Fruit fly (Drosophila melanogaster) whole organism, embryonic: Measurements from ENCODE around the gene Prat2.

ENCODE experiments used
- Ada2b ChIP-seq: fragments of 200-800 bp; sonication (Bioruptor generic); IDR thresholded peaks from 2 replicates; pipeline ENCODE4 v1.3.6; 2022; ENCODE audit warnings: missing biosample characterization, missing genetic modification characterization
- Aef1 ChIP-seq: fragments of 200-800 bp; sonication (Bioruptor generic); IDR thresholded peaks from 3 replicates; pipeline ENCODE4 v1.3.6; 2022; ENCODE audit warnings: missing biosample characterization, missing genetic modification characterization
- Awh ChIP-seq: fragments of 200-800 bp; sonication (Bioruptor generic); IDR thresholded peaks from 2 replicates; pipeline ENCODE4, ENCODE4 v1.3.6; 2022; ENCODE audit warnings: missing biosample characterization, missing genetic modification characterization
- Blimp-1 ChIP-seq: fragments of 200-800 bp; sonication (Bioruptor generic); optimal IDR thresholded peaks from 3 replicates; lab custom pipeline; 2018; ENCODE audit warnings: missing biosample characterization, missing genetic modification characterization, mild to moderate bottlenecking, moderate library complexity, missing genetic modification reagents
- CG10431 ChIP-seq: fragments of 200-800 bp; sonication (Bioruptor generic); optimal IDR thresholded peaks from 3 replicates; lab custom pipeline; 2018; ENCODE audit warnings: missing biosample characterization, mild to moderate bottlenecking, missing genetic modification characterization
- CG10959 ChIP-seq: fragments of 200-800 bp; sonication (Bioruptor generic); IDR thresholded peaks from 2 replicates; pipeline ENCODE4 v1.3.6; 2022; ENCODE audit warnings: missing biosample characterization, missing genetic modification characterization
- CG14014 ChIP-seq: fragments of 200-800 bp; sonication (Bioruptor generic); IDR thresholded peaks from 2 replicates; pipeline ENCODE4 v1.3.6; 2022; ENCODE audit warnings: missing biosample characterization, missing genetic modification characterization
- CG14860 ChIP-seq: fragments of 200-800 bp; sonication (Bioruptor generic); IDR thresholded peaks from 3 replicates; pipeline ENCODE4 v1.3.6; 2022; ENCODE audit warnings: missing biosample characterization, missing genetic modification characterization; ENCODE audit not compliant: partially characterized antibody
- CG16779 ChIP-seq: fragments of 200-800 bp; sonication (Bioruptor generic); IDR thresholded peaks from 2 replicates; pipeline ENCODE4 v1.3.6; 2022; ENCODE audit warnings: missing biosample characterization, missing genetic modification characterization
- CG17361 ChIP-seq: fragments of 200-800 bp; sonication (Bioruptor generic); IDR thresholded peaks from 3 replicates; pipeline ENCODE4 v1.3.6; 2022; ENCODE audit warnings: missing biosample characterization, missing genetic modification characterization
- CG17802 ChIP-seq: fragments of 200-800 bp; sonication (Bioruptor generic); optimal IDR thresholded peaks from 2 replicates; lab custom pipeline; 2018; ENCODE audit warnings: missing biosample characterization, mild to moderate bottlenecking, missing genetic modification characterization, moderate library complexity
- CG2199 ChIP-seq: fragments of 200-800 bp; sonication (Bioruptor generic); IDR thresholded peaks from 3 replicates; pipeline ENCODE4 v1.3.6; 2022; ENCODE audit warnings: missing biosample characterization, missing genetic modification characterization
- CG2712 ChIP-seq: fragments of 200-800 bp; optimal IDR thresholded peaks from 3 replicates; lab custom pipeline; 2019; ENCODE audit warnings: missing biosample characterization, mild to moderate bottlenecking, missing genetic modification characterization, moderate library complexity
- CG30403 ChIP-seq: fragments of 200-800 bp; sonication (Bioruptor generic); optimal IDR thresholded peaks from 3 replicates; lab custom pipeline; 2016; ENCODE audit warnings: missing biosample characterization, missing genetic modification characterization
- CG4404 ChIP-seq: fragments of 200-800 bp; sonication (Bioruptor generic); IDR thresholded peaks from 2 replicates; pipeline ENCODE4 v1.3.6; 2022; ENCODE audit warnings: missing biosample characterization, missing genetic modification characterization
- CG4707 ChIP-seq: fragments of 200-800 bp; sonication (Bioruptor generic); optimal IDR thresholded peaks from 2 replicates; lab custom pipeline; 2018; ENCODE audit warnings: missing biosample characterization, mild to moderate bottlenecking, missing genetic modification characterization, moderate library complexity
- CG7357 ChIP-seq: fragments of 200-800 bp; sonication (Bioruptor generic); IDR thresholded peaks from 3 replicates; pipeline ENCODE4 v1.3.6; 2022; ENCODE audit warnings: missing biosample characterization, missing genetic modification characterization
- CG8290 ChIP-seq, 3 experiments: fragments of 200-800 bp; sonication (Bioruptor generic); optimal IDR thresholded peaks; 2 replicates each; lab custom pipeline; 2016 to 2019; ENCODE audit warnings: missing biosample characterization in 3 of 3, missing genetic modification characterization in 3 of 3, mild to moderate bottlenecking in 2 of 3, moderate library complexity in 1 of 3
- CG8924 ChIP-seq: fragments of 200-800 bp; optimal IDR thresholded peaks from 3 replicates; lab custom pipeline; 2019; ENCODE audit warnings: missing biosample characterization, mild to moderate bottlenecking, missing genetic modification characterization, moderate library complexity
- CG9817 ChIP-seq: fragments of 200-800 bp; sonication (Bioruptor generic); optimal IDR thresholded peaks from 2 replicates; lab custom pipeline; 2018; ENCODE audit warnings: missing biosample characterization, mild to moderate bottlenecking, missing genetic modification characterization, moderate library complexity
- CTCF ChIP-seq: fragments of 200-800 bp; sonication (Bioruptor generic); optimal IDR thresholded peaks from 2 replicates; lab custom pipeline; 2017; ENCODE audit warnings: missing biosample characterization, mild to moderate bottlenecking, missing genetic modification characterization, moderate library complexity
- CoRest ChIP-seq: fragments of 200-800 bp; sonication (Bioruptor generic); optimal IDR thresholded peaks from 3 replicates; lab custom pipeline; 2018; ENCODE audit warnings: missing biosample characterization, mild to moderate bottlenecking, missing genetic modification characterization, moderate library complexity
- Deaf1 ChIP-seq: fragments of 200-800 bp; optimal IDR thresholded peaks from 3 replicates; lab custom pipeline; 2019; ENCODE audit warnings: missing biosample characterization, mild to moderate bottlenecking, missing genetic modification characterization, moderate library complexity
- Dip2 ChIP-seq: fragments of 200-800 bp; sonication (Bioruptor generic); IDR thresholded peaks from 2 replicates; pipeline ENCODE4 v1.3.6; 2022; ENCODE audit warnings: missing biosample characterization, missing genetic modification characterization
- E2f2 ChIP-seq: fragments of 200-800 bp; sonication (Bioruptor generic); IDR thresholded peaks from 2 replicates; pipeline ENCODE4 v1.3.6; 2022; ENCODE audit warnings: missing biosample characterization, missing genetic modification characterization
- Gsc ChIP-seq: fragments of 200-800 bp; sonication (Bioruptor generic); IDR thresholded peaks from 2 replicates; pipeline ENCODE4 v1.3.6; 2022; ENCODE audit warnings: missing biosample characterization, missing genetic modification characterization
- MBD-R2 ChIP-seq: fragments of 200-800 bp; sonication (Bioruptor generic); IDR thresholded peaks from 2 replicates; pipeline ENCODE4 v1.3.6; 2022; ENCODE audit warnings: missing biosample characterization, missing genetic modification characterization
- Mrtf ChIP-seq: fragments of 200-800 bp; sonication (Bioruptor generic); IDR thresholded peaks from 3 replicates; pipeline ENCODE4 v1.3.6; 2022; ENCODE audit warnings: missing biosample characterization, missing genetic modification characterization
- Myb ChIP-seq: fragments of 200-800 bp; sonication (Bioruptor generic); optimal IDR thresholded peaks from 2 replicates; lab custom pipeline; 2016; ENCODE audit warnings: missing biosample characterization, missing genetic modification characterization
- Nf-YB ChIP-seq: fragments of 200-800 bp; sonication (Bioruptor generic); optimal IDR thresholded peaks from 3 replicates; lab custom pipeline; 2019; ENCODE audit warnings: missing biosample characterization, mild to moderate bottlenecking, missing genetic modification characterization, moderate library complexity
- Poxn ChIP-seq: fragments of 200-800 bp; sonication (Bioruptor generic); IDR thresholded peaks from 2 replicates; pipeline ENCODE4 v1.3.6; 2022; ENCODE audit warnings: missing biosample characterization, missing genetic modification characterization
- Tbp ChIP-seq: fragments of >200 bp; optimal IDR thresholded peaks from 2 replicates; lab custom pipeline; 2018; ENCODE audit warnings: missing biosample characterization, missing genetic modification characterization
- Xrp1 ChIP-seq: fragments of 200-800 bp; sonication (Bioruptor generic); IDR thresholded peaks from 2 replicates; pipeline ENCODE4 v1.3.6; 2022; ENCODE audit warnings: missing biosample characterization, missing genetic modification characterization
- bowl ChIP-seq: fragments of 200-800 bp; sonication (Bioruptor generic); IDR thresholded peaks from 2 replicates; pipeline ENCODE4 v1.3.6; 2022; ENCODE audit warnings: missing biosample characterization, missing genetic modification characterization
- br ChIP-seq: fragments of >200 bp; optimal IDR thresholded peaks from 2 replicates; lab custom pipeline; 2017
- chinmo ChIP-seq: fragments of 200-800 bp; sonication (Bioruptor generic); IDR thresholded peaks from 4 replicates; pipeline ENCODE4 v1.3.6; 2022; ENCODE audit warnings: missing biosample characterization, missing genetic modification characterization; ENCODE audit not compliant: partially characterized antibody
- ci ChIP-seq: fragments of 200-800 bp; sonication (Bioruptor generic); IDR thresholded peaks from 3 replicates; pipeline ENCODE4 v1.3.6; 2022; ENCODE audit warnings: missing biosample characterization, missing genetic modification characterization
- dysf ChIP-seq: fragments of 200-800 bp; sonication (Bioruptor generic); IDR thresholded peaks from 3 replicates; pipeline ENCODE4 v1.3.6; 2022; ENCODE audit warnings: missing biosample characterization, missing genetic modification characterization
- emc ChIP-seq: fragments of 200-800 bp; sonication (Bioruptor generic); optimal IDR thresholded peaks from 2 replicates; lab custom pipeline; 2016; ENCODE audit warnings: missing biosample characterization, missing genetic modification characterization
- en ChIP-seq: fragments of 200-800 bp; sonication (Bioruptor generic); optimal IDR thresholded peaks from 2 replicates; lab custom pipeline; 2016; ENCODE audit warnings: missing biosample characterization, missing genetic modification characterization
- eyg ChIP-seq: fragments of 200-800 bp; sonication (Bioruptor generic); optimal IDR thresholded peaks from 3 replicates; lab custom pipeline; 2016; ENCODE audit warnings: missing biosample characterization, missing genetic modification characterization
- gsb ChIP-seq: fragments of 200-800 bp; sonication (Bioruptor generic); IDR thresholded peaks from 2 replicates; pipeline ENCODE4 v1.3.6; 2022; ENCODE audit warnings: missing biosample characterization, missing genetic modification characterization
- jing ChIP-seq: fragments of 200-800 bp; sonication (Bioruptor generic); optimal IDR thresholded peaks from 2 replicates; lab custom pipeline; 2018; ENCODE audit warnings: missing biosample characterization, mild to moderate bottlenecking, missing genetic modification characterization
- mam ChIP-seq: fragments of 200-800 bp; sonication (Bioruptor generic); optimal IDR thresholded peaks from 3 replicates; lab custom pipeline; 2016; ENCODE audit warnings: missing biosample characterization, missing genetic modification characterization
- pnt ChIP-seq: fragments of 200-800 bp; sonication (Bioruptor generic); optimal IDR thresholded peaks from 3 replicates; lab custom pipeline; 2016; ENCODE audit warnings: missing biosample characterization, missing genetic modification characterization
- prd ChIP-seq, 3 experiments: fragments of >200 bp in 2 of 3; fragments of 200-800 bp in 1 of 3; sonication (Bioruptor generic) in 1 of 3; optimal IDR thresholded peaks in 2 of 3; IDR thresholded peaks in 1 of 3; 2 replicates in 2 of 3; 3 replicates in 1 of 3; pipeline versions ENCODE4 v1.3.6 to Lab custom; 2017 to 2022; ENCODE audit warnings: missing biosample characterization in 1 of 3, missing genetic modification characterization in 1 of 3
- sob ChIP-seq: fragments of 200-800 bp; sonication (Bioruptor generic); IDR thresholded peaks from 2 replicates; pipeline ENCODE4 v1.3.6; 2022; ENCODE audit warnings: missing biosample characterization, missing genetic modification characterization
- stc ChIP-seq: fragments of 200-800 bp; sonication (Bioruptor generic); IDR thresholded peaks from 2 replicates; pipeline ENCODE4 v1.3.6; 2022; ENCODE audit warnings: missing biosample characterization, missing genetic modification characterization
- stwl ChIP-seq: fragments of 200-800 bp; sonication (Bioruptor generic); optimal IDR thresholded peaks from 3 replicates; lab custom pipeline; 2018; ENCODE audit warnings: missing biosample characterization, mild to moderate bottlenecking, missing genetic modification characterization, moderate library complexity
- trem ChIP-seq: fragments of 200-800 bp; optimal IDR thresholded peaks from 3 replicates; lab custom pipeline; 2019; ENCODE audit warnings: missing biosample characterization, mild to moderate bottlenecking, missing genetic modification characterization, moderate library complexity
- tx ChIP-seq: fragments of 200-800 bp; sonication (Bioruptor generic); optimal IDR thresholded peaks from 2 replicates; lab custom pipeline; 2016; ENCODE audit warnings: missing biosample characterization, missing genetic modification characterization
- vnd ChIP-seq: fragments of 200-800 bp; sonication (Bioruptor generic); IDR thresholded peaks from 3 replicates; pipeline ENCODE4 v1.3.6; 2022; ENCODE audit warnings: missing biosample characterization, missing genetic modification characterization; ENCODE audit not compliant: partially characterized antibody
- wek ChIP-seq: fragments of 200-800 bp; sonication (Bioruptor generic); optimal IDR thresholded peaks from 3 replicates; lab custom pipeline; 2018; ENCODE audit warnings: missing biosample characterization, mild to moderate bottlenecking, missing genetic modification characterization, moderate library complexity

Gene Prat2

DNA sequence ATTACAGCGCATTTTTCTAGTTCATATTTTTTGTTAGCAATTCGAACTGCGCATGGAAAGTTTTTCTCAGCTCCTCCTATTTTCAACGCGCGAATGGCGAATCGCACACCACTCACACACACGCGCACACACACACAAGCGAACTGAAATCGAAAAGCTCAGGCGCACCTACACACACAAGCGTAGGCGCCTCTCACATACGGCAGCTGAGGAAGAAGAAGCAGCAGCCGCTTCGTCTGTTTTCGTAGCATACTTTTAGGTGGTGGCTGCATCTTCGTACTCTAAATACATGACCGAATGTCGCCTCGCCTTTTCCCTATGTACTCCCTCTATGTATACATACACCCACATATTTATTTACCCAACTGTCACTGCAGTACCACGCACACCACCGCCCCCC lies 11.2 kb upstream of the Prat2 start (continued):
- TF ChIP-seq Gsc (GFP tag; lab: Robert Waterston, UW) (no peak), CG17802 (no peak), CG7357 (GFP tag; lab: Robert Waterston, UW) (no peak), wek (GFP tag; lab: Kevin White, UChicago) (no peak), stwl (peak; percentile 39), CG8290 (GFP tag; optimal IDR thresholded peaks at IDR 0.05; lab: Kevin White, UChicago) (peak; percentile 8), CG8290 (tag; optimal IDR thresholded peaks at IDR 0.05; lab: Kevin White, UChicago) (peak; percentile 4 to 5), CG16779 (no peak), tx (GFP tag; lab: Kevin White, UChicago) (no peak), Awh (0 out of 2 replicates have a peak, but pooled peaks have one; percentile 10), jing (GFP tag; lab: Kevin White, UChicago) (no peak), mam (GFP tag; lab: Kevin White, UChicago) (no peak), E2f2 (GFP tag; lab: Robert Waterston, UW) (no peak), sob (GFP tag; lab: Robert Waterston, UW) (no peak), CG14014 (GFP tag; lab: Robert Waterston, UW) (no peak), CG2712 (no peak), br (lab: Kevin White, UChicago) (no peak), Nf-YB (peak; percentile 72), CG30403 (GFP tag; lab: Kevin White, UChicago) (no peak), Aef1 (no peak), Ada2b (GFP tag; lab: Robert Waterston, UW) (no peak), CG4404 (GFP tag; lab: Robert Waterston, UW) (no peak), CoRest (tag; lab: Kevin White, UChicago) (no peak), Dip2 (GFP tag; lab: Robert Waterston, UW) (no peak), chinmo (GFP tag; lab: Robert Waterston, UW) (0 out of 4 replicates have a peak, but pooled peaks have one; percentile 35), Xrp1 (GFP tag; lab: Robert Waterston, UW) (no peak), emc (GFP tag; lab: Kevin White, UChicago) (no peak), Blimp-1 (no peak), CG2199 (GFP tag; lab: Robert Waterston, UW) (peak; percentile 70; the same call in 1 of the 3 replicates), ci (GFP tag; lab: Robert Waterston, UW) (peak; percentile 62), CG14860 (GFP tag; lab: Robert Waterston, UW) (no peak), MBD-R2 (GFP tag; lab: Robert Waterston, UW) (no peak), CG8924 (tag; lab: Kevin White, UChicago) (no peak), CG10431 (GFP tag; lab: Kevin White, UChicago) (peak; percentile 26), bowl (no peak), stc (GFP tag; lab: Robert Waterston, UW) (no peak), pnt (no peak), gsb (GFP tag; lab: Robert Waterston, UW) (no peak), vnd (GFP tag; lab: Robert Waterston, UW) (no peak), CTCF (GFP tag; lab: Kevin White, UChicago) (peak; percentile 48), trem (tag; lab: Kevin White, UChicago) (no peak), dysf (GFP tag; lab: Robert Waterston, UW) (no peak), CG4707 (no peak), Deaf1 (tag; lab: Kevin White, UChicago) (peak; percentile 69), eyg (GFP tag; lab: Kevin White, UChicago) (no peak), en (no peak), prd (optimal IDR thresholded peaks at IDR 0.05; lab: Kevin White, UChicago) (no peak), prd (GFP tag; IDR thresholded peaks at IDR 0.05; lab: Robert Waterston, UW) (0 out of 3 replicates have a peak, but pooled peaks have one; percentile 7), Myb (GFP tag; lab: Kevin White, UChicago) (no peak), Mrtf (GFP tag; lab: Robert Waterston, UW) (no peak), CG9817 (tag; lab: Kevin White, UChicago) (no peak), CG10959 (GFP tag; lab: Robert Waterston, UW) (0 out of 2 replicates have a peak, but pooled peaks have one; percentile 31), CG17361 (no peak), Poxn (GFP tag; lab: Robert Waterston, UW) (no peak), Tbp (GFP tag; lab: Kevin White, UChicago) (no peak)
